Fruit fly (Drosophila melanogaster): ENCODE results near the gene Acbp2.

- no peak for TF ChIP-seq CG8478 (optimal IDR thresholded peaks at IDR 0.05)
- no peak for TF ChIP-seq CTCF (optimal IDR thresholded peaks at IDR 0.05)
Observed at dm6 chr3L:7157713-7158112, 26.1 kb downstream of the Acbp2 start, which contains the start of gene CG8620.
